Worm (Caenorhabditis elegans) whole organism, young adult: ENCODE measurements around the gene Y57G11B.8.

Source experiments
- B0019.2 ChIP-seq: fragments of 200-800 bp; sonication (Bioruptor generic); conservative IDR thresholded peaks from 2 replicates; pipeline ENCODE4 v1.3.6; 2022; ENCODE audit warnings: missing genetic modification reagents, missing genetic modification characterization, missing compliant biosample characterization
- C17E4.6 ChIP-seq: fragments of 200-800 bp; sonication (Bioruptor generic); IDR thresholded peaks from 2 replicates; pipeline ENCODE4 v1.3.6; 2022; ENCODE audit warnings: missing genetic modification reagents, missing genetic modification characterization, missing compliant biosample characterization
- F22D6.2 ChIP-seq: sonication (generic microtip); optimal IDR thresholded peaks from 2 replicates; lab custom pipeline; 2016; ENCODE audit warnings: mild to moderate bottlenecking, missing genetic modification characterization, missing compliant biosample characterization
- F33H1.4 ChIP-seq: fragments of 200-800 bp; sonication (Bioruptor generic); IDR thresholded peaks from 2 replicates; pipeline ENCODE4 v1.3.6; 2022; ENCODE audit warnings: missing genetic modification reagents, missing genetic modification characterization, missing compliant biosample characterization
- F52B5.7 ChIP-seq: sonication (generic microtip); optimal IDR thresholded peaks from 2 replicates; lab custom pipeline; 2016; ENCODE audit warnings: mild to moderate bottlenecking, missing genetic modification characterization, missing compliant biosample characterization
- K11D2.4 ChIP-seq: fragments of 200-800 bp; sonication (Bioruptor generic); IDR thresholded peaks from 2 replicates; pipeline ENCODE4 v1.3.6; 2022; ENCODE audit warnings: missing genetic modification reagents, missing genetic modification characterization, missing compliant biosample characterization
- Y56A3A.18 ChIP-seq: fragments of 200-800 bp; sonication (Bioruptor generic); IDR thresholded peaks from 2 replicates; pipeline ENCODE4 v1.3.6; 2022; ENCODE audit warnings: missing genetic modification reagents, missing genetic modification characterization, missing compliant biosample characterization
- ZK185.1 ChIP-seq: sonication (generic microtip); optimal IDR thresholded peaks from 2 replicates; lab custom pipeline; 2016; ENCODE audit warnings: mild to moderate bottlenecking, missing genetic modification characterization, missing compliant biosample characterization; ENCODE audit not compliant: poor library complexity, severe bottlenecking
- akir-1 ChIP-seq: fragments of 200-800 bp; sonication (Bioruptor generic); optimal IDR thresholded peaks from 2 replicates; lab custom pipeline; 2018; ENCODE audit warnings: mild to moderate bottlenecking, missing genetic modification characterization, moderate library complexity, missing compliant biosample characterization
- ama-1 ChIP-seq, 3 experiments: fragments of 150-350 bp in 1 of 3; sonication (generic microtip) in 2 of 3; optimal IDR thresholded peaks; 2 replicates each; lab custom pipeline; 2014 to 2018; ENCODE audit warnings: missing biosample characterization in 2 of 3, missing genetic modification characterization in 2 of 3, missing genetic modification reagents in 2 of 3
- cebp-1 ChIP-seq, 2 experiments: fragments of 200-800 bp in 1 of 2; sonication (Bioruptor generic) in 1 of 2; sonication (generic microtip) in 1 of 2; IDR thresholded peaks in 1 of 2; optimal IDR thresholded peaks in 1 of 2; 2 replicates each; pipeline versions ENCODE4 v1.3.6 to Lab custom; 2017 to 2022; ENCODE audit warnings: missing compliant biosample characterization in 2 of 2, missing genetic modification characterization in 2 of 2, mild to moderate bottlenecking in 1 of 2, missing genetic modification reagents in 1 of 2, moderate library complexity in 1 of 2
- ceh-40 ChIP-seq: fragments of 200-800 bp; sonication (Bioruptor generic); IDR thresholded peaks from 2 replicates; pipeline ENCODE4 v1.3.6; 2022; ENCODE audit warnings: missing genetic modification characterization, missing compliant biosample characterization
- ceh-58 ChIP-seq: fragments of 200-800 bp; sonication (Bioruptor generic); IDR thresholded peaks from 2 replicates; pipeline ENCODE4 v1.3.6; 2022; ENCODE audit warnings: missing genetic modification characterization, missing compliant biosample characterization
- chd-7 ChIP-seq: sonication (generic microtip); optimal IDR thresholded peaks from 2 replicates; lab custom pipeline; 2016; ENCODE audit warnings: mild to moderate bottlenecking, missing genetic modification characterization, moderate library complexity, missing compliant biosample characterization
- dpl-1 ChIP-seq: fragments of 150-350 bp; optimal IDR thresholded peaks from 2 replicates; lab custom pipeline; 2014; ENCODE audit warnings: missing biosample characterization, missing genetic modification reagents, missing genetic modification characterization
- egrh-3 ChIP-seq: fragments of 200-800 bp; sonication (Bioruptor generic); IDR thresholded peaks from 2 replicates; pipeline ENCODE4 v1.3.6; 2022; ENCODE audit warnings: missing genetic modification reagents, missing genetic modification characterization, missing compliant biosample characterization
- gei-17 ChIP-seq: fragments of 200-800 bp; sonication (Bioruptor generic); optimal IDR thresholded peaks from 2 replicates; lab custom pipeline; 2018; ENCODE audit warnings: mild to moderate bottlenecking, missing genetic modification characterization, missing compliant biosample characterization
- him-1 ChIP-seq: sonication (generic microtip); optimal IDR thresholded peaks from 2 replicates; lab custom pipeline; 2016; ENCODE audit warnings: missing genotype, missing genetic modification reagents, missing genetic modification characterization, missing compliant biosample characterization
- hmg-1.2 ChIP-seq: fragments of 200-800 bp; sonication (Bioruptor generic); IDR thresholded peaks from 2 replicates; pipeline ENCODE4 v1.3.6; 2022; ENCODE audit warnings: missing genetic modification reagents, missing genetic modification characterization, missing compliant biosample characterization
- hsf-1 ChIP-seq: fragments of 200-800 bp; sonication (Bioruptor generic); IDR thresholded peaks from 2 replicates; pipeline ENCODE4 v1.3.6; 2022; ENCODE audit warnings: missing genetic modification reagents, missing genetic modification characterization, missing compliant biosample characterization
- let-526 ChIP-seq: fragments of 200-800 bp; sonication (Bioruptor generic); IDR thresholded peaks from 2 replicates; pipeline ENCODE4 v1.3.6; 2022; ENCODE audit warnings: missing genetic modification reagents, missing genetic modification characterization, missing compliant biosample characterization
- lin-26 ChIP-seq: fragments of 200-800 bp; sonication (Bioruptor generic); IDR thresholded peaks from 2 replicates; pipeline ENCODE4 v1.3.6; 2022; ENCODE audit warnings: missing genetic modification reagents, missing genetic modification characterization, missing compliant biosample characterization
- lin-40 ChIP-seq: sonication (generic microtip); optimal IDR thresholded peaks from 2 replicates; lab custom pipeline; 2016; ENCODE audit warnings: missing genetic modification characterization, mild to moderate bottlenecking, missing compliant biosample characterization, missing genotype, missing genetic modification reagents
- madf-10 ChIP-seq: sonication (generic microtip); optimal IDR thresholded peaks from 2 replicates; lab custom pipeline; 2016; ENCODE audit warnings: mild to moderate bottlenecking, missing genetic modification characterization, missing compliant biosample characterization
- mes-4 ChIP-seq: sonication (generic microtip); optimal IDR thresholded peaks from 2 replicates; lab custom pipeline; 2016; ENCODE audit warnings: missing genotype, missing genetic modification characterization, missing compliant biosample characterization
- nfya-1 ChIP-seq: sonication (generic microtip); optimal IDR thresholded peaks from 2 replicates; lab custom pipeline; 2017; ENCODE audit warnings: antibody characterized with exemption, missing compliant biosample characterization, missing genetic modification characterization, borderline replicate concordance; ENCODE audit not compliant: insufficient read depth
- nfyb-1 ChIP-seq: fragments of 200-800 bp; sonication (Bioruptor generic); IDR thresholded peaks from 2 replicates; pipeline ENCODE4 v1.3.6; 2022; ENCODE audit warnings: missing genetic modification reagents, missing genetic modification characterization, missing compliant biosample characterization
- nhr-27 ChIP-seq: fragments of 200-800 bp; sonication (Bioruptor generic); optimal IDR thresholded peaks from 2 replicates; lab custom pipeline; 2018; ENCODE audit warnings: mild to moderate bottlenecking, missing genetic modification characterization, moderate library complexity, missing compliant biosample characterization
- nhr-80 ChIP-seq: sonication (generic microtip); optimal IDR thresholded peaks from 2 replicates; lab custom pipeline; 2016; ENCODE audit warnings: missing genetic modification characterization, missing compliant biosample characterization
- pha-4 ChIP-seq: fragments of 150-350 bp; sonication (generic microtip); optimal IDR thresholded peaks from 2 replicates; lab custom pipeline; 2014; ENCODE audit warnings: missing biosample characterization, missing genetic modification reagents, missing genetic modification characterization
- rcor-1 ChIP-seq: fragments of 200-800 bp; sonication (Bioruptor generic); IDR thresholded peaks from 2 replicates; pipeline ENCODE4 v1.3.6; 2022; ENCODE audit warnings: missing genetic modification reagents, missing genetic modification characterization, missing compliant biosample characterization
- rec-8 ChIP-seq, 2 experiments: sonication (generic microtip); optimal IDR thresholded peaks; 2 replicates each; lab custom pipeline; 2016; ENCODE audit warnings: mild to moderate bottlenecking in 2 of 2, missing genetic modification characterization in 2 of 2, missing genetic modification reagents in 2 of 2, missing genotype in 2 of 2, missing biosample characterization in 1 of 2, missing compliant biosample characterization in 1 of 2, moderate library complexity in 1 of 2
- sdz-38 ChIP-seq: sonication (generic microtip); optimal IDR thresholded peaks from 2 replicates; lab custom pipeline; 2016; ENCODE audit warnings: missing genotype, missing genetic modification characterization, missing compliant biosample characterization
- tbx-9 ChIP-seq: sonication (generic microtip); optimal IDR thresholded peaks from 2 replicates; lab custom pipeline; 2016; ENCODE audit warnings: borderline replicate concordance, missing genetic modification characterization, inconsistent platforms, missing compliant biosample characterization
- ztf-18 ChIP-seq: sonication (generic microtip); optimal IDR thresholded peaks from 2 replicates; lab custom pipeline; 2016; ENCODE audit warnings: missing genotype, mild to moderate bottlenecking, missing genetic modification characterization, missing compliant biosample characterization
- ztf-22 ChIP-seq: fragments of 200-800 bp; sonication (Bioruptor generic); optimal IDR thresholded peaks from 2 replicates; lab custom pipeline; 2018; ENCODE audit warnings: mild to moderate bottlenecking, missing genetic modification characterization, moderate library complexity, missing compliant biosample characterization
- ztf-3 ChIP-seq: fragments of 200-800 bp; sonication (Bioruptor generic); optimal IDR thresholded peaks from 2 replicates; lab custom pipeline; 2018; ENCODE audit warnings: mild to moderate bottlenecking, missing genetic modification characterization, missing compliant biosample characterization

The Y57G11B.8 gene

DNA sequence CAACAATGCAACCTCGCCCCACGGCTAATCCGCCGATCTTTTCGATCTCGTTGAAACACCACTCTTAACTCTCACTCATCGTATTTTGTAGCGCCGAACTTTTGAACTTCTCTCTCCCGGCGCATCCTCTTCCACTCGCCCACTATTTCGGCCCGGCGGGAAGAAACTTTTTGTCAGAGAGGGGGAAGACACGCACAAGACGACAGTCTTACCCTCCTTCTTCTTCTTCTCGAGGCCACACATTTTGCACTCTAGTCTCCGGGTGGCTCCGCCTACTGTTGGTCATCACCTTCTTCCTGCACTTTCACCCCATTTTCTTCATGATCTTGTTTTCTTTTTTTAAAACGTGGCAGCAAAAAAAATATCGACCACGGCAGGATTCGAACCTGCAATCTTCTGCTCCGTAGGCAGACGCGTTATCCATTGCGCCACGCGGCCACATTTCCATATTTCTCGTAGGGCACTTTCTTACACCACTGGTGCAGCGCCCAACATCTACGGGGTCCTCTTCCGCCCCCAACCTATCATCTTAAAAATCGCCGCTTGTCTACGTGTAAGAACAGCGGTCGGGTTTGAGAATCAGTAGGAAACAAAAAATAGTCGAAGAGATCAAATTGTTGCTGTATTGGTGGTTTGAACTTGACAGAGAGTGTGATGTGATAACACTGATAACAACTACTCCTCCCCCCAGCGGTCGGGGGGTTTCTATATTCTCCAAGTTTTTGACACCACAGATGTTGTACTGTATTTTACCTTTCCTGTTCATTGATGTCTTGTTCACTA lies 32.6 kb upstream of the Y57G11B.8 start (continued):
- TF ChIP-seq ceh-58 (GFP tag; lab: Robert Waterston, UW) (no peak), mes-4 (no peak), sdz-38 (tag; lab: Kevin White, UChicago) (no peak), nfya-1 (tag; lab: Kevin White, UChicago) (no peak), ztf-22 (GFP tag; lab: Kevin White, UChicago) (no peak), cebp-1 (GFP tag; IDR thresholded peaks at IDR 0.05; lab: Robert Waterston, UW) (no peak), cebp-1 (tag; optimal IDR thresholded peaks at IDR 0.05; lab: Kevin White, UChicago) (peak; percentile 54), hmg-1.2 (GFP tag; lab: Robert Waterston, UW) (peak; percentile 41; the same call in 1 of the 2 replicates), egrh-3 (GFP tag; lab: Robert Waterston, UW) (peak; percentile 26; the same call in 1 of the 2 replicates), K11D2.4 (GFP tag; lab: Robert Waterston, UW) (no peak), rec-8 (tag; optimal IDR thresholded peaks at IDR 0.05; lab: Kevin White, UChicago) (no peak), C17E4.6 (GFP tag; lab: Robert Waterston, UW) (no peak), ztf-18 (tag; lab: Kevin White, UChicago) (no peak), B0019.2 (GFP tag; lab: Robert Waterston, UW) (no peak), rcor-1 (GFP tag; lab: Robert Waterston, UW) (0 out of 2 replicates have a peak, but pooled peaks have one; percentile 8), F22D6.2 (tag; lab: Kevin White, UChicago) (peak; percentile 22), ZK185.1 (tag; lab: Kevin White, UChicago) (no peak), nhr-27 (tag; lab: Kevin White, UChicago) (no peak), him-1 (tag; lab: Kevin White, UChicago) (peak; percentile 43), madf-10 (tag; lab: Kevin White, UChicago) (no peak), let-526 (GFP tag; lab: Robert Waterston, UW) (no peak), nfyb-1 (GFP tag; lab: Robert Waterston, UW) (no peak), ama-1 (optimal IDR thresholded peaks at IDR 0.05; lab: Kevin White, UChicago) (no peak), ama-1 (GFP tag; optimal IDR thresholded peaks at IDR 0.05; lab: Kevin White, UChicago) (no peak), lin-40 (peak; percentile 45), Y56A3A.18 (no peak), ceh-40 (GFP tag; lab: Robert Waterston, UW) (no peak), F33H1.4 (GFP tag; lab: Robert Waterston, UW) (peak; percentile 23; the same call in 1 of the 2 replicates), dpl-1 (no peak), gei-17 (GFP tag; lab: Kevin White, UChicago) (no peak), akir-1 (no peak), ztf-3 (GFP tag; lab: Kevin White, UChicago) (no peak), pha-4 (tag; lab: Kevin White, UChicago) (no peak), tbx-9 (tag; lab: Kevin White, UChicago) (no peak)

DNA sequence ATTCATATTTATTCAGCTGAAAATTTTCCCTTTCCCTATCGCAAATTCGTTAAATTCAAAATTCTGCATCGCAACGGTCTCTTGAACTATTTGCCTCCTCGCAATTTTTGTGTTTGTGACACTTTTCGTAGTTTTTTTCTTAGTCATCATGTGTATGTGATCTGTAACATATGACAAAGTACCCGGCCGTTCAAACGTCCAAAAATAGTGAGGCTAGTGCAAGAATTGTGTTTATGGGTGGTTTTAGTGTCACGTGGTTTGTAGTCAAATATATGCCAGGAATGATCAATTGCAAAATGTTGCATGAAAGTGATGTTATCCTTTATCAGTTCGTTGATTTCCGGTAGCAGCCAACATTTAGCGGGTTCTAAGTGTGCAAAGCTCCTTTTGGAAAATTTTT lies 31.3 kb upstream of the Y57G11B.8 start:
- TF ChIP-seq lin-40 (peak; percentile 0), hsf-1 (GFP tag; lab: Robert Waterston, UW) (no peak), chd-7 (tag; lab: Kevin White, UChicago) (no peak), pha-4 (tag; lab: Kevin White, UChicago) (peak; percentile 49), nhr-80 (tag; lab: Kevin White, UChicago) (peak; percentile 59), cebp-1 (GFP tag; IDR thresholded peaks at IDR 0.05; lab: Robert Waterston, UW) (no peak), cebp-1 (tag; optimal IDR thresholded peaks at IDR 0.05; lab: Kevin White, UChicago) (peak; percentile 50), F52B5.7 (tag; lab: Kevin White, UChicago) (no peak), lin-26 (peak; percentile 27; the same call in 1 of the 2 replicates)
- TF ChIP-seq, all 124 proteins: peak for 5
